Worm (Caenorhabditis elegans) whole organism, L1 larva: Measurements from ENCODE around the gene str-182.

Source experiments
- C34B4.2 ChIP-seq: sonication (generic microtip); optimal IDR thresholded peaks from 2 replicates; lab custom pipeline; 2017; ENCODE audit warnings: mild to moderate bottlenecking, missing genetic modification characterization, missing compliant biosample characterization
- F16B12.6 ChIP-seq: fragments of 150-350 bp; optimal IDR thresholded peaks from 2 replicates; lab custom pipeline; 2014; ENCODE audit warnings: missing biosample characterization, missing genetic modification characterization
- aha-1 ChIP-seq: fragments of 150-350 bp; optimal IDR thresholded peaks from 2 replicates; lab custom pipeline; 2014; ENCODE audit warnings: missing biosample characterization, missing genetic modification characterization
- alr-1 ChIP-seq: fragments of 200-800 bp; sonication (Bioruptor generic); optimal IDR thresholded peaks from 2 replicates; lab custom pipeline; 2018; ENCODE audit warnings: borderline replicate concordance, mild to moderate bottlenecking, missing genetic modification characterization, missing compliant biosample characterization
- aly-2 ChIP-seq: fragments of 150-350 bp; optimal IDR thresholded peaks from 2 replicates; lab custom pipeline; 2014; ENCODE audit warnings: missing biosample characterization, missing genetic modification characterization
- blmp-1 ChIP-seq: fragments of 150-350 bp; optimal IDR thresholded peaks from 2 replicates; lab custom pipeline; 2014; ENCODE audit warnings: missing biosample characterization, missing genetic modification characterization
- ceh-8 ChIP-seq: fragments of 200-800 bp; sonication (Bioruptor generic); optimal IDR thresholded peaks from 2 replicates; lab custom pipeline; 2018; ENCODE audit warnings: mild to moderate bottlenecking, missing genetic modification characterization, moderate library complexity, missing compliant biosample characterization
- ceh-82 ChIP-seq, 3 experiments: fragments of 150-350 bp in 1 of 3; sonication (generic microtip) in 2 of 3; optimal IDR thresholded peaks; 2 replicates each; lab custom pipeline; 2014 to 2017; ENCODE audit warnings: missing biosample characterization in 3 of 3, missing genetic modification characterization in 3 of 3
- ceh-90 ChIP-seq: sonication (generic microtip); optimal IDR thresholded peaks from 2 replicates; lab custom pipeline; 2016; ENCODE audit warnings: missing genetic modification characterization, missing compliant biosample characterization
- ces-1 ChIP-seq: fragments of 150-350 bp; optimal IDR thresholded peaks from 2 replicates; lab custom pipeline; 2014; ENCODE audit warnings: missing biosample characterization, missing genetic modification reagents, missing genetic modification characterization
- dpl-1 ChIP-seq, 3 experiments: fragments of 150-350 bp in 2 of 3; sonication (generic microtip) in 1 of 3; optimal IDR thresholded peaks; 2 replicates each; lab custom pipeline; 2014 to 2017; ENCODE audit warnings: missing biosample characterization in 3 of 3, missing genetic modification characterization in 3 of 3, missing genetic modification reagents in 3 of 3
- efl-1 ChIP-seq, 4 experiments: fragments of 150-350 bp; optimal IDR thresholded peaks in 3 of 4; peaks in 1 of 4; 1 replicate in 1 of 4; 2 replicates in 3 of 4; lab custom pipeline; 2014; ENCODE audit warnings: missing biosample characterization in 2 of 4, missing genetic modification characterization in 2 of 4, missing genetic modification reagents in 2 of 4
- efl-3 ChIP-seq: fragments of 200-800 bp; sonication (Bioruptor generic); optimal IDR thresholded peaks from 2 replicates; lab custom pipeline; 2018; ENCODE audit warnings: mild to moderate bottlenecking, missing genetic modification characterization, missing compliant biosample characterization
- elt-3 ChIP-seq, 6 experiments: fragments of 150-350 bp in 1 of 6; sonication (generic microtip); optimal IDR thresholded peaks; 2 replicates each; lab custom pipeline; 2017 to 2018; ENCODE audit warnings: missing biosample characterization in 6 of 6, missing genetic modification characterization in 6 of 6, inconsistent platforms in 1 of 6
- fkh-10 ChIP-seq: sonication (generic microtip); optimal IDR thresholded peaks from 2 replicates; lab custom pipeline; 2017; ENCODE audit warnings: missing biosample characterization, missing genetic modification reagents, missing genetic modification characterization
- fkh-8 ChIP-seq: sonication (generic microtip); optimal IDR thresholded peaks from 2 replicates; lab custom pipeline; 2016; ENCODE audit warnings: mild to moderate bottlenecking, missing genetic modification characterization, missing compliant biosample characterization
- grh-1 ChIP-seq: fragments of 200-800 bp; sonication (Bioruptor generic); IDR thresholded peaks from 2 replicates; pipeline ENCODE4 v1.3.6; 2022; ENCODE audit warnings: missing genetic modification reagents, missing genetic modification characterization, missing compliant biosample characterization
- hpl-2 ChIP-seq: fragments of 150-350 bp; optimal IDR thresholded peaks from 2 replicates; lab custom pipeline; 2014; ENCODE audit warnings: missing biosample characterization, missing genetic modification reagents, missing genetic modification characterization
- irx-1 ChIP-seq: sonication (generic microtip); optimal IDR thresholded peaks from 2 replicates; lab custom pipeline; 2016; ENCODE audit warnings: missing genetic modification characterization, missing compliant biosample characterization
- isw-1 ChIP-seq: fragments of 200-800 bp; sonication (Bioruptor generic); IDR thresholded peaks from 2 replicates; pipeline ENCODE4 v1.3.6; 2022; ENCODE audit warnings: missing genetic modification characterization, missing compliant biosample characterization
- jun-1 ChIP-seq: fragments of 150-350 bp; optimal IDR thresholded peaks from 2 replicates; lab custom pipeline; 2014; ENCODE audit warnings: missing biosample characterization, missing genetic modification reagents, missing genetic modification characterization
- lin-13 ChIP-seq: fragments of 150-350 bp; optimal IDR thresholded peaks from 2 replicates; lab custom pipeline; 2014; ENCODE audit warnings: missing biosample characterization, missing genetic modification reagents, missing genetic modification characterization
- lin-14 ChIP-seq: fragments of 200-800 bp; sonication (Bioruptor generic); optimal IDR thresholded peaks from 2 replicates; lab custom pipeline; 2018; ENCODE audit warnings: mild to moderate bottlenecking, missing genetic modification characterization, moderate library complexity, missing compliant biosample characterization
- lin-15B ChIP-seq: fragments of 150-350 bp; sonication (generic microtip); optimal IDR thresholded peaks from 3 replicates; lab custom pipeline; 2014; ENCODE audit warnings: missing biosample characterization, missing genetic modification characterization
- lin-35 ChIP-seq, 2 experiments: fragments of 150-350 bp; optimal IDR thresholded peaks; 2 replicates each; lab custom pipeline; 2014; ENCODE audit warnings: missing biosample characterization in 2 of 2, missing genetic modification characterization in 2 of 2, missing genetic modification reagents in 2 of 2
- lir-3 ChIP-seq: sonication (generic microtip); optimal IDR thresholded peaks from 2 replicates; lab custom pipeline; 2016; ENCODE audit warnings: mild to moderate bottlenecking, missing genetic modification characterization, moderate library complexity, missing compliant biosample characterization; ENCODE audit not compliant: poor library complexity
- lsy-2 ChIP-seq, 2 experiments: fragments of 150-350 bp; optimal IDR thresholded peaks; 2 replicates each; lab custom pipeline; 2014; ENCODE audit warnings: missing biosample characterization in 2 of 2, missing genetic modification characterization in 2 of 2
- mdl-1 ChIP-seq, 2 experiments: fragments of 150-350 bp; optimal IDR thresholded peaks; 2 replicates each; lab custom pipeline; 2014 to 2017; ENCODE audit warnings: missing biosample characterization in 2 of 2, missing genetic modification characterization in 2 of 2, inconsistent platforms in 1 of 2
- mep-1 ChIP-seq: fragments of 150-350 bp; optimal IDR thresholded peaks from 2 replicates; lab custom pipeline; 2014; ENCODE audit warnings: missing biosample characterization, missing genetic modification characterization
- nhr-11 ChIP-seq: fragments of 150-350 bp; optimal IDR thresholded peaks from 2 replicates; lab custom pipeline; 2014; ENCODE audit warnings: missing biosample characterization, missing genetic modification characterization
- nhr-20 ChIP-seq: sonication (generic microtip); optimal IDR thresholded peaks from 2 replicates; lab custom pipeline; 2016; ENCODE audit warnings: mild to moderate bottlenecking, missing genetic modification characterization, missing compliant biosample characterization
- nhr-76 ChIP-seq: sonication (generic microtip); optimal IDR thresholded peaks from 2 replicates; lab custom pipeline; 2017; ENCODE audit warnings: missing biosample characterization, missing genetic modification characterization
- nhr-77 ChIP-seq: fragments of 150-350 bp; optimal IDR thresholded peaks from 2 replicates; lab custom pipeline; 2014; ENCODE audit warnings: missing biosample characterization, missing genetic modification characterization
- nhr-90 ChIP-seq: sonication (generic microtip); optimal IDR thresholded peaks from 2 replicates; lab custom pipeline; 2016; ENCODE audit warnings: mild to moderate bottlenecking, missing genetic modification characterization, missing compliant biosample characterization; ENCODE audit not compliant: poor library complexity
- rnt-1 ChIP-seq: sonication (generic microtip); optimal IDR thresholded peaks from 2 replicates; lab custom pipeline; 2016; ENCODE audit warnings: mild to moderate bottlenecking, missing genetic modification characterization, moderate library complexity, missing compliant biosample characterization
- skn-1 ChIP-seq: fragments of 150-350 bp; optimal IDR thresholded peaks from 2 replicates; lab custom pipeline; 2014; ENCODE audit warnings: missing biosample characterization, missing genetic modification characterization
- snu-23 ChIP-seq: sonication (generic microtip); optimal IDR thresholded peaks from 2 replicates; lab custom pipeline; 2016; ENCODE audit warnings: missing genetic modification characterization, missing compliant biosample characterization
- sox-4 ChIP-seq: sonication (generic microtip); optimal IDR thresholded peaks from 2 replicates; lab custom pipeline; 2016; ENCODE audit warnings: missing genetic modification characterization, missing compliant biosample characterization
- sptf-1 ChIP-seq: fragments of 150-350 bp; optimal IDR thresholded peaks from 2 replicates; lab custom pipeline; 2014; ENCODE audit warnings: missing biosample characterization, missing genetic modification characterization
- tbx-2 ChIP-seq: sonication (generic microtip); optimal IDR thresholded peaks from 2 replicates; lab custom pipeline; 2016; ENCODE audit warnings: missing genetic modification characterization, missing compliant biosample characterization
- tlp-1 ChIP-seq: fragments of 150-350 bp; optimal IDR thresholded peaks from 2 replicates; lab custom pipeline; 2014; ENCODE audit warnings: missing biosample characterization, missing genetic modification characterization
- unc-130 ChIP-seq: fragments of 150-350 bp; optimal IDR thresholded peaks from 2 replicates; lab custom pipeline; 2017; ENCODE audit warnings: missing biosample characterization, missing genetic modification characterization, inconsistent platforms
- unc-30 ChIP-seq: sonication (generic microtip); optimal IDR thresholded peaks from 2 replicates; lab custom pipeline; 2017; ENCODE audit warnings: missing biosample characterization, missing genetic modification characterization
- unc-62 ChIP-seq: fragments of 150-350 bp; optimal IDR thresholded peaks from 2 replicates; lab custom pipeline; 2014; ENCODE audit warnings: missing biosample characterization, missing genetic modification reagents, missing genetic modification characterization
- unc-98 ChIP-seq: fragments of 200-800 bp; sonication (Bioruptor generic); IDR thresholded peaks from 2 replicates; pipeline ENCODE4 v1.3.6; 2022; ENCODE audit warnings: missing genetic modification characterization, missing compliant biosample characterization
- xbp-1 ChIP-seq: sonication (generic microtip); optimal IDR thresholded peaks from 2 replicates; lab custom pipeline; 2016; ENCODE audit warnings: missing genetic modification characterization, missing compliant biosample characterization
- zag-1 ChIP-seq: fragments of 150-350 bp; optimal IDR thresholded peaks from 2 replicates; lab custom pipeline; 2014; ENCODE audit warnings: missing biosample characterization, missing genetic modification characterization
- zip-4 ChIP-seq: fragments of 200-800 bp; sonication (Bioruptor generic); optimal IDR thresholded peaks from 2 replicates; lab custom pipeline; 2018; ENCODE audit warnings: mild to moderate bottlenecking, missing genetic modification characterization, moderate library complexity, missing compliant biosample characterization
- ztf-11 ChIP-seq, 2 experiments: sonication (generic microtip); optimal IDR thresholded peaks; 2 replicates each; lab custom pipeline; 2016 to 2017; ENCODE audit warnings: missing genetic modification characterization in 2 of 2, missing biosample characterization in 1 of 2, missing compliant biosample characterization in 1 of 2

Gene str-182

ce11 chrV:10204863-10205338, 28.3 kb downstream of the str-182 start, which contains the start of the genes ZK856.19 and ZK856.11 (continued):
- peak; percentile 40 for TF ChIP-seq irx-1 (tag; lab: Kevin White, UChicago)
- TF ChIP-seq lir-3 (tag; lab: Kevin White, UChicago), result peak; percentile 50
- TF ChIP-seq fkh-8 (tag; lab: Kevin White, UChicago), result no peak
- TF ChIP-seq tlp-1 (tag; lab: Kevin White, UChicago), result no peak
- peak; percentile 1 for TF ChIP-seq lin-13
- peak; percentile 79 to 88 for TF ChIP-seq lsy-2 (tag; optimal IDR thresholded peaks at IDR 0.05; lab: Kevin White, UChicago)
- TF ChIP-seq nhr-76 (tag; lab: Kevin White, UChicago), result no peak
- no peak for TF ChIP-seq sptf-1 (tag; lab: Kevin White, UChicago)
- TF ChIP-seq ceh-90 (tag; lab: Kevin White, UChicago), result no peak
- TF ChIP-seq hpl-2 (GFP tag; lab: Kevin White, UChicago), result no peak
- TF ChIP-seq snu-23, result peak; percentile 79
- no peak for TF ChIP-seq unc-98
- TF ChIP-seq mdl-1 (tag; optimal IDR thresholded peaks at IDR 0.05; lab: Kevin White, UChicago), result no peak
- TF ChIP-seq ceh-82 (tag; optimal IDR thresholded peaks at IDR 0.05; lab: Kevin White, UChicago), result peak; percentile 21 to 47 (median 40)
- no peak for TF ChIP-seq unc-30 (tag; lab: Kevin White, UChicago)
- TF ChIP-seq tbx-2, result peak; percentile 78

DNA sequence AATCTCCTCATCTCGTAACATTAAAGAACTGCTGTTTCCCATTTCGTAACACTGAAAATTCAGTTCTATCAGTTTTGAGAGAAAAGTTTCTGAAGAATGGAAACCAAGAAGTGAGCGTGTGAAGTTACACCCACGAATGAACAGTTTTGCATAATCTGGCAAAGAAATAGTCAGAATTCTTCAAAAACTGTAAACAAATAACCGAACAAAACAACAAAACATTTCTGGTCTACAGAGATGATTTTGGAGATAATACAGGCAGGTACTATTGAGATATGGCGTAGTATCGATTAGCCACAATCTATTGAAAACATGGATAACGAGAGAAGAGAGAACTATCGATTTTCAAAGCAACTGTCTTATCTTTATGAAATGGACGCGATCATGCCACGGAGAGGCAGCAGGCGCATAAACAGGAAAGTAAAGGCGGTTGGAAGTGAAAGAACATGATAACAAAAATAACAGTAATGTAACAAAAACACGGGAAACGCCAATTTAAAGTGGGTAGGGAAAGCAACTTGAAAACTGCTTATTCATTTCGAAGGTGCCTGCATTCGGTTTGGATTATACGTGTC, 29.7 kb downstream of the str-182 start, which contains the start of gene chpf-1:
chpf-1 (minus strand) TSS at position 51 of the 575 bp plus-strand sequence.
- TF ChIP-seq aly-2 (tag; lab: Kevin White, UChicago), result no peak
- no peak for TF ChIP-seq grh-1 (GFP tag; lab: Robert Waterston, UW)
- no peak for TF ChIP-seq ceh-8
- TF ChIP-seq unc-62 (GFP tag; lab: Kevin White, UChicago), result no peak
- no peak for TF ChIP-seq aha-1 (tag; lab: Kevin White, UChicago)
- TF ChIP-seq hpl-2 (GFP tag; lab: Kevin White, UChicago), result no peak
- TF ChIP-seq blmp-1 (tag; lab: Kevin White, UChicago), result peak; percentile 80
- TF ChIP-seq F16B12.6 (tag; lab: Kevin White, UChicago), result no peak
- no peak for TF ChIP-seq efl-3 (GFP tag; lab: Kevin White, UChicago)
- TF ChIP-seq fkh-10 (GFP tag; lab: Kevin White, UChicago), result no peak
- TF ChIP-seq elt-3 (tag; optimal IDR thresholded peaks at IDR 0.05; lab: Kevin White, UChicago), result peak in 1 of 6 experiments; percentile 80
- TF ChIP-seq lin-35 (GFP tag; optimal IDR thresholded peaks at IDR 0.05; lab: Kevin White, UChicago), result peak in 1 of 2 experiments; percentile 58
- TF ChIP-seq xbp-1 (tag; lab: Kevin White, UChicago), result no peak
- TF ChIP-seq alr-1 (tag; lab: Kevin White, UChicago), result no peak
- no peak for TF ChIP-seq skn-1 (tag; lab: Kevin White, UChicago)
- TF ChIP-seq nhr-90 (tag; lab: Kevin White, UChicago), result no peak
- TF ChIP-seq zip-4, result no peak
- no peak for TF ChIP-seq fkh-8 (tag; lab: Kevin White, UChicago)
- peak; percentile 38 for TF ChIP-seq lin-14 (GFP tag; lab: Kevin White, UChicago)
- TF ChIP-seq sox-4, result no peak
- peak; percentile 11 for TF ChIP-seq nhr-20
- TF ChIP-seq lsy-2 (tag; optimal IDR thresholded peaks at IDR 0.05; lab: Kevin White, UChicago), result no peak
- TF ChIP-seq nhr-11 (tag; lab: Kevin White, UChicago), result no peak
- no peak for TF ChIP-seq ces-1
- TF ChIP-seq rnt-1 (tag; lab: Kevin White, UChicago), result no peak
- no peak for TF ChIP-seq zag-1
- no peak for TF ChIP-seq isw-1 (GFP tag; lab: Robert Waterston, UW)
- TF ChIP-seq lin-15B, result no peak
- peak; percentile 20 for TF ChIP-seq mep-1 (tag; lab: Kevin White, UChicago)
- TF ChIP-seq nhr-77 (tag; lab: Kevin White, UChicago), result no peak
- no peak for TF ChIP-seq jun-1
- peak; percentile 26 for TF ChIP-seq unc-130
- peak in 1 of 2 experiments; percentile 0 for TF ChIP-seq mdl-1 (tag; optimal IDR thresholded peaks at IDR 0.05; lab: Kevin White, UChicago)
- TF ChIP-seq C34B4.2 (tag; lab: Kevin White, UChicago), result no peak
- no peak for TF ChIP-seq unc-98
- TF ChIP-seq ceh-90 (tag; lab: Kevin White, UChicago), result no peak
- TF ChIP-seq efl-1 (optimal IDR thresholded peaks at IDR 0.05; lab: Kevin White, UChicago), result no peak
- TF ChIP-seq efl-1 (GFP tag; optimal IDR thresholded peaks at IDR 0.05 in 1 of 2; lab: Kevin White, UChicago), result no peak
- TF ChIP-seq dpl-1 (GFP tag; optimal IDR thresholded peaks at IDR 0.05; lab: Kevin White, UChicago), result no peak
- no peak for TF ChIP-seq ztf-11 (tag; optimal IDR thresholded peaks at IDR 0.05; lab: Kevin White, UChicago)
